Fruit fly (Drosophila melanogaster) whole organism, wandering third instar larva: ENCODE results near the gene CG6244.

Experiments used
- Abd-B ChIP-seq: fragments of >200 bp; optimal IDR thresholded peaks from 2 replicates; lab custom pipeline; 2017; ENCODE audit warnings: missing biosample characterization, missing genetic modification characterization
- Dfd ChIP-seq: fragments of >200 bp; optimal IDR thresholded peaks from 2 replicates; lab custom pipeline; 2017; ENCODE audit warnings: missing biosample characterization, missing genetic modification characterization
- Hr78 ChIP-seq: fragments of >200 bp; optimal IDR thresholded peaks from 2 replicates; lab custom pipeline; 2017; ENCODE audit warnings: missing biosample characterization, missing genetic modification characterization
- Hr83 ChIP-seq: fragments of 200-300 bp; sonication (Bioruptor generic); optimal IDR thresholded peaks from 2 replicates; lab custom pipeline; 2016; ENCODE audit warnings: missing biosample characterization, mild to moderate bottlenecking, missing genetic modification characterization, moderate library complexity; ENCODE audit not compliant: poor library complexity, severe bottlenecking
- Mio ChIP-seq: sonication (Bioruptor generic); optimal IDR thresholded peaks from 2 replicates; lab custom pipeline; 2016; ENCODE audit warnings: missing biosample characterization, missing genetic modification characterization
- Myc ChIP-seq: fragments of >200 bp; optimal IDR thresholded peaks from 2 replicates; lab custom pipeline; 2017
- N ChIP-seq: fragments of >200 bp; optimal IDR thresholded peaks from 2 replicates; lab custom pipeline; 2018; ENCODE audit warnings: missing biosample characterization, missing external identifiers, missing genetic modification characterization
- Sp1 ChIP-seq: fragments of 200-800 bp; sonication (Bioruptor generic); optimal IDR thresholded peaks from 3 replicates; lab custom pipeline; 2019; ENCODE audit warnings: missing biosample characterization, mild to moderate bottlenecking, missing genetic modification characterization, moderate library complexity
- ey ChIP-seq: fragments of 200-800 bp; sonication (Bioruptor generic); optimal IDR thresholded peaks from 2 replicates; lab custom pipeline; 2016; ENCODE audit warnings: missing biosample characterization, missing genetic modification characterization
- fru ChIP-seq: fragments of 200-800 bp; sonication (Bioruptor generic); optimal IDR thresholded peaks from 3 replicates; lab custom pipeline; 2016; ENCODE audit warnings: missing biosample characterization, mild to moderate bottlenecking, missing genetic modification characterization
- lola ChIP-seq: fragments of >200 bp; optimal IDR thresholded peaks from 2 replicates; lab custom pipeline; 2017; ENCODE audit warnings: missing biosample characterization, missing genetic modification characterization
- rgr ChIP-seq: fragments of 200-800 bp; sonication (Bioruptor generic); optimal IDR thresholded peaks from 3 replicates; lab custom pipeline; 2016; ENCODE audit warnings: missing biosample characterization, mild to moderate bottlenecking, missing genetic modification characterization
- usp ChIP-seq: fragments of >200 bp; optimal IDR thresholded peaks from 2 replicates; lab custom pipeline; 2017; ENCODE audit warnings: missing biosample characterization, missing genetic modification characterization

dm6 chr3L:15843962-15844361 lies 35.8 kb downstream of the CG6244 start, which contains the start of gene meru:
- no peak for TF ChIP-seq lola (GFP tag; lab: Kevin White, UChicago)
- no peak for TF ChIP-seq fru (GFP tag; lab: Kevin White, UChicago)
- TF ChIP-seq usp: no peak
- TF ChIP-seq Dfd: no peak
- no peak for TF ChIP-seq N (GFP tag; lab: Kevin White, UChicago)
- no peak for TF ChIP-seq rgr (GFP tag; lab: Kevin White, UChicago)
- TF ChIP-seq Hr83 (GFP tag; lab: Kevin White, UChicago): no peak
- TF ChIP-seq Abd-B (GFP tag; lab: Kevin White, UChicago): no peak
- TF ChIP-seq Sp1: no peak
- TF ChIP-seq Hr78 (GFP tag; lab: Kevin White, UChicago): no peak
- TF ChIP-seq ey (GFP tag; lab: Kevin White, UChicago): no peak
- TF ChIP-seq Myc: no peak
- no peak for TF ChIP-seq Mio (GFP tag; lab: Kevin White, UChicago)
